Fruit fly (Drosophila melanogaster) whole organism, pupa: Measurements from ENCODE around the gene CG34132.

Experiments
- CG10348 ChIP-seq: fragments of 200-800 bp; sonication (Bioruptor generic); IDR thresholded peaks from 2 replicates; pipeline ENCODE4 v1.3.6; 2022; ENCODE audit warnings: missing biosample characterization, missing genetic modification characterization
- CG12605 ChIP-seq: fragments of 200-800 bp; sonication (Bioruptor generic); IDR thresholded peaks from 2 replicates; pipeline ENCODE4 v1.3.6; 2022; ENCODE audit warnings: missing biosample characterization, missing genetic modification characterization
- CG13204 ChIP-seq: fragments of 200-800 bp; sonication (Bioruptor generic); optimal IDR thresholded peaks from 2 replicates; lab custom pipeline; 2018; ENCODE audit warnings: missing biosample characterization, mild to moderate bottlenecking, missing genetic modification characterization, moderate library complexity
- CG14655 ChIP-seq: fragments of 200-800 bp; sonication (Bioruptor generic); optimal IDR thresholded peaks from 3 replicates; lab custom pipeline; 2017; ENCODE audit warnings: mild to moderate bottlenecking, missing biosample characterization, missing genetic modification reagents, missing genetic modification characterization
- CG15710 ChIP-seq: fragments of 200-800 bp; sonication (Bioruptor generic); optimal IDR thresholded peaks from 2 replicates; lab custom pipeline; 2018; ENCODE audit warnings: missing biosample characterization, mild to moderate bottlenecking, missing genetic modification characterization, moderate library complexity
- CG17806 ChIP-seq: fragments of 200-800 bp; sonication (Bioruptor generic); optimal IDR thresholded peaks from 2 replicates; lab custom pipeline; 2018; ENCODE audit warnings: missing biosample characterization, mild to moderate bottlenecking, missing genetic modification characterization, moderate library complexity
- CG32121 ChIP-seq: fragments of 200-800 bp; sonication (Bioruptor generic); IDR thresholded peaks from 2 replicates; pipeline ENCODE4 v1.3.6; 2022; ENCODE audit warnings: missing biosample characterization, missing genetic modification characterization
- CG34367 ChIP-seq: fragments of 200-800 bp; sonication (Bioruptor generic); optimal IDR thresholded peaks from 2 replicates; lab custom pipeline; 2018; ENCODE audit warnings: missing biosample characterization, mild to moderate bottlenecking, missing genetic modification characterization
- CG4496 ChIP-seq: fragments of 200-800 bp; sonication (Bioruptor generic); IDR thresholded peaks from 3 replicates; pipeline ENCODE4 v1.3.6; 2022; ENCODE audit warnings: missing biosample characterization, missing genetic modification characterization
- CG8159 ChIP-seq: fragments of 200-800 bp; sonication (Bioruptor generic); optimal IDR thresholded peaks from 3 replicates; lab custom pipeline; 2018; ENCODE audit warnings: missing biosample characterization, mild to moderate bottlenecking, missing genetic modification characterization, moderate library complexity
- CG8301 ChIP-seq: fragments of 200-800 bp; sonication (Bioruptor generic); optimal IDR thresholded peaks from 2 replicates; lab custom pipeline; 2018; ENCODE audit warnings: missing biosample characterization, mild to moderate bottlenecking, missing genetic modification characterization
- CG9948 ChIP-seq: fragments of 200-800 bp; sonication (Bioruptor generic); optimal IDR thresholded peaks from 2 replicates; lab custom pipeline; 2018; ENCODE audit warnings: missing biosample characterization, mild to moderate bottlenecking, missing genetic modification characterization, moderate library complexity
- D1 ChIP-seq: fragments of 200-800 bp; sonication (Bioruptor generic); optimal IDR thresholded peaks from 2 replicates; lab custom pipeline; 2018; ENCODE audit warnings: missing biosample characterization, mild to moderate bottlenecking, missing genetic modification characterization, moderate library complexity
- EcR ChIP-seq: fragments of 200-800 bp; sonication (Bioruptor generic); optimal IDR thresholded peaks from 3 replicates; lab custom pipeline; 2019; ENCODE audit warnings: missing biosample characterization, missing genetic modification characterization, mild to moderate bottlenecking, moderate library complexity, missing genetic modification reagents
- Ets98B ChIP-seq: fragments of 200-800 bp; sonication (Bioruptor generic); IDR thresholded peaks from 2 replicates; pipeline ENCODE4 v1.3.6; 2022; ENCODE audit warnings: missing biosample characterization, missing genetic modification characterization
- Pif1A ChIP-seq: fragments of 200-800 bp; sonication (Bioruptor generic); optimal IDR thresholded peaks from 3 replicates; lab custom pipeline; 2016; ENCODE audit warnings: missing biosample characterization, missing genetic modification characterization
- Pif1B ChIP-seq: fragments of 200-800 bp; sonication (Bioruptor generic); optimal IDR thresholded peaks from 3 replicates; lab custom pipeline; 2016; ENCODE audit warnings: missing biosample characterization, missing genetic modification characterization
- Snoo ChIP-seq: fragments of 200-800 bp; sonication (Bioruptor generic); optimal IDR thresholded peaks from 3 replicates; lab custom pipeline; 2017; ENCODE audit warnings: missing biosample characterization, mild to moderate bottlenecking, missing genetic modification characterization, inconsistent platforms
- fd96Ca ChIP-seq: fragments of 200-800 bp; sonication (Bioruptor generic); IDR thresholded peaks from 3 replicates; pipeline ENCODE4 v1.3.6; 2022; ENCODE audit warnings: missing biosample characterization, missing genetic modification characterization
- gl ChIP-seq: fragments of 200-800 bp; sonication (Bioruptor generic); optimal IDR thresholded peaks from 2 replicates; lab custom pipeline; 2018; ENCODE audit warnings: missing biosample characterization, mild to moderate bottlenecking, missing genetic modification characterization
- rn ChIP-seq: fragments of 200-800 bp; sonication (Bioruptor generic); IDR thresholded peaks from 2 replicates; pipeline ENCODE4 v1.3.6; 2022; ENCODE audit warnings: missing biosample characterization, missing genetic modification characterization

The CG34132 gene

dm6 chr2L:7923636-7924301, 38.5 kb downstream of the CG34132 start:
- TF ChIP-seq CG15710 (tag; lab: Kevin White, UChicago) = peak; percentile 77
- TF ChIP-seq CG14655 (GFP tag; lab: Kevin White, UChicago) = peak; percentile 49
- peak; percentile 43 for TF ChIP-seq CG9948 (tag; lab: Kevin White, UChicago)
- TF ChIP-seq CG10348 (GFP tag; lab: Robert Waterston, UW) = no peak
- peak; percentile 29 for TF ChIP-seq CG17806 (tag; lab: Kevin White, UChicago)
- TF ChIP-seq CG8159 (tag; lab: Kevin White, UChicago) = peak; percentile 54
- TF ChIP-seq Pif1A (GFP tag; lab: Kevin White, UChicago) = peak; percentile 26
- peak; percentile 20 for TF ChIP-seq CG8301 (tag; lab: Kevin White, UChicago)
- no peak for TF ChIP-seq D1 (tag; lab: Kevin White, UChicago)
- TF ChIP-seq CG34367 (tag; lab: Kevin White, UChicago) = peak; percentile 64
- TF ChIP-seq Pif1B (GFP tag; lab: Kevin White, UChicago) = no peak
- TF ChIP-seq CG32121 (GFP tag; lab: Robert Waterston, UW) = no peak
- TF ChIP-seq CG12605 (GFP tag; lab: Robert Waterston, UW) = no peak
- TF ChIP-seq EcR (GFP tag; lab: Kevin White, UChicago) = no peak

dm6 chr2L:7925389-7925788, 40.1 kb downstream of the CG34132 start:
- TF ChIP-seq gl = peak; percentile 92
- TF ChIP-seq CG17806 (tag; lab: Kevin White, UChicago) = peak; percentile 96
- peak; percentile 98 for TF ChIP-seq CG14655 (GFP tag; lab: Kevin White, UChicago)
- TF ChIP-seq CG13204 = peak; percentile 89
- TF ChIP-seq EcR (GFP tag; lab: Kevin White, UChicago) = peak; percentile 45
- TF ChIP-seq Pif1B (GFP tag; lab: Kevin White, UChicago) = peak; percentile 95
- peak; percentile 97 for TF ChIP-seq Pif1A (GFP tag; lab: Kevin White, UChicago)
- TF ChIP-seq CG15710 (tag; lab: Kevin White, UChicago) = peak; percentile 94
- TF ChIP-seq CG32121 (GFP tag; lab: Robert Waterston, UW) = peak; percentile 96
- peak; percentile 98 for TF ChIP-seq CG8301 (tag; lab: Kevin White, UChicago)
- TF ChIP-seq Snoo = peak; percentile 86
- TF ChIP-seq D1 (tag; lab: Kevin White, UChicago) = peak; percentile 79
- peak; percentile 94 for TF ChIP-seq CG8159 (tag; lab: Kevin White, UChicago)
- TF ChIP-seq fd96Ca (GFP tag; lab: Robert Waterston, UW) = peak; percentile 97
- peak; percentile 78 for TF ChIP-seq CG10348 (GFP tag; lab: Robert Waterston, UW)
- TF ChIP-seq CG4496 (GFP tag; lab: Robert Waterston, UW) = peak; percentile 98
- TF ChIP-seq CG34367 (tag; lab: Kevin White, UChicago) = peak; percentile 95
- TF ChIP-seq Ets98B (GFP tag; lab: Robert Waterston, UW) = peak; percentile 98
- TF ChIP-seq CG9948 (tag; lab: Kevin White, UChicago) = peak; percentile 96
- TF ChIP-seq rn = peak; percentile 92
- TF ChIP-seq CG12605 (GFP tag; lab: Robert Waterston, UW) = peak; percentile 97

dm6 chr2L:7926288-7927061, 41.2 kb downstream of the CG34132 start:
- TF ChIP-seq rn (no peak), Pif1A (GFP tag; lab: Kevin White, UChicago) (peak; percentile 72), Ets98B (GFP tag; lab: Robert Waterston, UW) (peak; percentile 20), EcR (GFP tag; lab: Kevin White, UChicago) (no peak), CG32121 (GFP tag; lab: Robert Waterston, UW) (peak; percentile 45), Pif1B (GFP tag; lab: Kevin White, UChicago) (peak; percentile 42), CG4496 (GFP tag; lab: Robert Waterston, UW) (peak; percentile 54; the same call in 1 of the 3 replicates), CG15710 (tag; lab: Kevin White, UChicago) (peak; percentile 10), CG13204 (no peak), CG34367 (tag; lab: Kevin White, UChicago) (peak; percentile 11), gl (peak; percentile 59), CG10348 (GFP tag; lab: Robert Waterston, UW) (no peak), CG8301 (tag; lab: Kevin White, UChicago) (peak; percentile 54), CG14655 (GFP tag; lab: Kevin White, UChicago) (peak; percentile 69), CG8159 (tag; lab: Kevin White, UChicago) (no peak), Snoo (peak; percentile 36), CG12605 (GFP tag; lab: Robert Waterston, UW) (peak; percentile 83), fd96Ca (GFP tag; lab: Robert Waterston, UW) (peak; percentile 24; the same call in 2 of the 3 replicates), CG9948 (tag; lab: Kevin White, UChicago) (peak; percentile 3), CG17806 (tag; lab: Kevin White, UChicago) (peak; percentile 21)

- TF ChIP-seq rn (no peak), CG8301 (tag; lab: Kevin White, UChicago) (no peak)
Measured at dm6 chr2L:7930737-7931136, 45.4 kb downstream of the CG34132 start.

dm6 chr2L:7931218-7931617, 45.9 kb downstream of the CG34132 start:
- TF ChIP-seq CG17806 (tag; lab: Kevin White, UChicago) = no peak
- TF ChIP-seq CG12605 (GFP tag; lab: Robert Waterston, UW) = no peak
- TF ChIP-seq, all 21 proteins: peak for 0
